Fruit fly (Drosophila melanogaster): ENCODE data around the gene ImpE2.

Gene ImpE2

DNA sequence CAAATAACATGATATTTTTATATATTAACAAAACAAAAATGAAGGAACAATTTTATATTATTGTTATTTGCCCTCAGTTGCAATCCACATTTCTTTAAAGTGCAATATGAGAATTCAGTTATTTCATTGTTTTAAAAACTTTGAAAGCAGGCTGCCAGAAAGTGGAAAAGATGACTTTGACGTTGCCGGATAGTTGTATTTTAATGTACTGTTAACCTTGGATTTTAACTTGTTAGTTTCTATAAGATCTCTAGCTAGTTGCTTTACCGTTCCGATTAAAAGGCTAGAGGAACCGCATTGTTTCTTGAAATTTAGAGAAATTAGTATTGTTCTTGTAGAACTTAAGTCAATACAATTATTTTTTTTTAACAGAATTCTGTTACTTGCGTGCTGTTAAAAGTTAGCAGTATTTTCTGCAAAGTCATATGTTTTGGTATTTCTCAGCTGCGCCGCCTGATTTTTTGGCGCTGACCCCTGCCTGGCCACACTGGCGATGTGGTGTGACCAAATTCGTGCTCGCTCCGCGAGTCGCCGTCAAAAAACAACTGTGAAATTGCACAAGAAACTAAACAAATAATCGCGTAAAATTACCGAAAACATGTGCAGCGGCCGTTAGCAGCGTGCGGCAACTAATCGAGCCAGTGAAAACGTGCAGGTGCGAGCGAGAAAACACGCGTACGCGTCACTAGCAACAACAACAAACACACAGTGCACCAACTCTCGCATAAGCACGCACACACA lies 3.0 kb upstream of the ImpE2 start, which contains the start of gene Eip63E (continued):
- TF ChIP-seq CG5180 (GFP tag; optimal IDR thresholded peaks at IDR 0.05) (no peak), CG34422 (GFP tag; IDR thresholded peaks at IDR 0.05) (peak; percentile 81; the same call in 2 of the 3 replicates), Six4 (GFP tag; optimal IDR thresholded peaks at IDR 0.05) (no peak), vvl (GFP tag; IDR thresholded peaks at IDR 0.05) (0 out of 2 replicates have a peak, but pooled peaks have one; percentile 46), fru (optimal IDR thresholded peaks at IDR 0.05) (no peak), inv (GFP tag; IDR thresholded peaks at IDR 0.05; ENCODE audit: partially characterized antibody) (peak; percentile 26; the same call in 1 of the 2 replicates), gt (GFP tag; IDR thresholded peaks at IDR 0.05) (no peak), PHDP (tag; optimal IDR thresholded peaks at IDR 0.05) (no peak), h (optimal IDR thresholded peaks at IDR 0.05) (no peak), CG6175 (GFP tag; IDR thresholded peaks at IDR 0.05) (no peak), CG8281 (tag; optimal IDR thresholded peaks at IDR 0.05) (no peak), CG31224 (GFP tag; IDR thresholded peaks at IDR 0.05) (no peak), HLH4C (GFP tag; IDR thresholded peaks at IDR 0.05; ENCODE audit: partially characterized antibody) (no peak), CG7839 (tag; optimal IDR thresholded peaks at IDR 0.05) (no peak), Vsx1 (GFP tag; optimal IDR thresholded peaks at IDR 0.05) (no peak), bbx (GFP tag; IDR thresholded peaks at IDR 0.05; ENCODE audit: partially characterized antibody) (peak; percentile 52), btn (GFP tag; optimal IDR thresholded peaks at IDR 0.05) (no peak), CG17568 (GFP tag; optimal IDR thresholded peaks at IDR 0.05) (peak; percentile 45), CG9876 (GFP tag; optimal IDR thresholded peaks at IDR 0.05) (no peak), tll (GFP tag; optimal IDR thresholded peaks at IDR 0.05) (no peak), CkIIα-i1 (GFP tag; IDR thresholded peaks at IDR 0.05) (no peak), CG12659 (GFP tag; optimal IDR thresholded peaks at IDR 0.05) (peak; percentile 76), CG17328 (GFP tag; IDR thresholded peaks at IDR 0.05) (0 out of 2 replicates have a peak, but pooled peaks have one; percentile 22), CG13287 (GFP tag; IDR thresholded peaks at IDR 0.05; ENCODE audit: partially characterized antibody) (peak; percentile 52; the same call in 1 of the 2 replicates), CG6254 (GFP tag; optimal IDR thresholded peaks at IDR 0.05) (peak; percentile 14), odd (GFP tag; optimal IDR thresholded peaks at IDR 0.05) (no peak), az2 (GFP tag; optimal IDR thresholded peaks at IDR 0.05) (no peak), CG10565 (GFP tag; optimal IDR thresholded peaks at IDR 0.05) (no peak), CTCF (GFP tag; optimal IDR thresholded peaks at IDR 0.05) (peak; percentile 38), ac (GFP tag; optimal IDR thresholded peaks at IDR 0.05) (no peak), pfk (GFP tag; optimal IDR thresholded peaks at IDR 0.05) (no peak), stc (GFP tag; IDR thresholded peaks at IDR 0.05) (peak; percentile 6; the same call in 1 of the 2 replicates), Myb (GFP tag; optimal IDR thresholded peaks at IDR 0.05) (peak; percentile 93), aop (GFP tag; IDR thresholded peaks at IDR 0.05) (no peak), slp2 (GFP tag; optimal IDR thresholded peaks at IDR 0.05) (no peak), kni (GFP tag; optimal IDR thresholded peaks at IDR 0.05) (no peak), Ets97D (GFP tag; optimal IDR thresholded peaks at IDR 0.05) (peak; percentile 46), psq (GFP tag; optimal IDR thresholded peaks at IDR 0.05) (no peak), CG14441 (GFP tag; IDR thresholded peaks at IDR 0.05) (no peak), CG17359 (tag; optimal IDR thresholded peaks at IDR 0.05) (peak; percentile 64), pnt (GFP tag; optimal IDR thresholded peaks at IDR 0.05) (no peak), CG15073 (GFP tag; optimal IDR thresholded peaks at IDR 0.05) (no peak), Neu2 (GFP tag; optimal IDR thresholded peaks at IDR 0.05; ENCODE audit: borderline replicate concordance) (no peak), CG12104 (GFP tag; optimal IDR thresholded peaks at IDR 0.05) (no peak), dm (GFP tag; optimal IDR thresholded peaks at IDR 0.05) (peak; percentile 60), prd (optimal IDR thresholded peaks at IDR 0.05) (no peak), prd (GFP tag; IDR thresholded peaks at IDR 0.05) (no peak), Sox100B (GFP tag; optimal IDR thresholded peaks at IDR 0.05) (no peak), Mes4 (GFP tag; optimal IDR thresholded peaks at IDR 0.05) (no peak), CG12071 (GFP tag; optimal IDR thresholded peaks at IDR 0.05) (peak; percentile 38), lilli (GFP tag; optimal IDR thresholded peaks at IDR 0.05) (no peak)

Measured in whole organism, embryonic.